Worm (Caenorhabditis elegans): ENCODE measurements around the gene F56D6.12.
"Not testable (repeated sequence)": the region's sequence is repeated elsewhere in the genome, so short reads cannot be mapped to it uniquely, and the experiment has no call there.

The F56D6.12 gene

ce11 chrIV:3904620-3905019 is 3.3 kb upstream of the F56D6.12 start, which contains the start of gene F56D6.21:
Gene F56D6.21, plus strand, starts transcription at chrIV:3904920.
- TF ChIP-seq ama-1 (optimal IDR thresholded peaks at IDR 0.05) (no peak), mab-5 (tag; optimal IDR thresholded peaks at IDR 0.05) (no peak), lin-13 (GFP tag; optimal IDR thresholded peaks at IDR 0.05) (no peak), fos-1 (tag; optimal IDR thresholded peaks at IDR 0.05) (no peak), nhr-11 (tag; optimal IDR thresholded peaks at IDR 0.05) (no peak), nhr-25 (tag; optimal IDR thresholded peaks at IDR 0.05) (no peak), lin-39 (tag; optimal IDR thresholded peaks at IDR 0.05) (no peak), unc-62 (GFP tag; optimal IDR thresholded peaks at IDR 0.05) (no peak), ceh-82 (tag; optimal IDR thresholded peaks at IDR 0.05) (no peak), mdl-1 (tag; optimal IDR thresholded peaks at IDR 0.05) (no peak), nhr-6 (tag; optimal IDR thresholded peaks at IDR 0.05) (no peak), gmeb-1 (tag; optimal IDR thresholded peaks at IDR 0.05) (no peak), ztf-4 (tag; optimal IDR thresholded peaks at IDR 0.05) (no peak), sma-3 (GFP tag; optimal IDR thresholded peaks at IDR 0.05) (no peak), ztf-11 (tag; optimal IDR thresholded peaks at IDR 0.05) (no peak), sma-9 (GFP tag; optimal IDR thresholded peaks at IDR 0.05) (no peak), sma-9 (tag; optimal IDR thresholded peaks at IDR 0.05) (no peak), egl-27 (tag; optimal IDR thresholded peaks at IDR 0.05) (no peak)

DNA sequence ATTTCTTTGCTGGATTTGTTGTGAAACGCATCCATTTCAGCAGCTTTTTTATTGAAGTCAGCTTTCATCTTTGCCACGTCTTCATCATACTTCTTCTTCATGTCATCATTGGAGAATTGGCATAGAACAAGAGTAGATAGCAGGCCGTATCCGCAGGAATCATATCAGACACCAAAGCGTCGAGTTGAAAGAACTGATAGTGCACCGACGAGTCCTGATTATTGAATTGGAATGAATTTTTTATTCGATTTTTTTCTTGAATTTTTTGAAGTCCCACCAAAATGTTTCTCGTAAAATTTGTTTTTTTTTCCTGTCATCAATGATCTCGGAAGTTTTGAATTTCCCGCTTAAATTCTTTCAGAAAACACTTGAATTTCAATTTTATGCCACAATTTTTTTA is 1.5 kb upstream of the F56D6.12 start, which contains the start of gene F56D6.11:
Gene F56D6.11 (minus strand): TSS at position 101 of the 400 bp plus-strand sequence.
- no peak for TF ChIP-seq ama-1 (optimal IDR thresholded peaks at IDR 0.05)
- no peak for TF ChIP-seq aly-2 (tag; optimal IDR thresholded peaks at IDR 0.05)
- no peak for TF ChIP-seq lin-13 (GFP tag; optimal IDR thresholded peaks at IDR 0.05)
- TF ChIP-seq gmeb-1 (tag; optimal IDR thresholded peaks at IDR 0.05), result no peak
- TF ChIP-seq elt-3 (tag; optimal IDR thresholded peaks at IDR 0.05), result no peak
- no peak for TF ChIP-seq nhr-12 (tag; optimal IDR thresholded peaks at IDR 0.05)
- no peak for TF ChIP-seq nhr-129 (tag; optimal IDR thresholded peaks at IDR 0.05)
- TF ChIP-seq dmd-4 (tag; optimal IDR thresholded peaks at IDR 0.05), result no peak
- no peak for TF ChIP-seq C34F6.9 (tag; optimal IDR thresholded peaks at IDR 0.05)
- TF ChIP-seq ztf-1 (GFP tag; conservative IDR thresholded peaks at IDR 0.05), result no peak
- TF ChIP-seq unc-55 (GFP tag; optimal IDR thresholded peaks at IDR 0.05), result no peak
- no peak for TF ChIP-seq ceh-82 (tag; optimal IDR thresholded peaks at IDR 0.05)
- no peak for TF ChIP-seq nhr-6 (tag; optimal IDR thresholded peaks at IDR 0.05)
- TF ChIP-seq nhr-25 (tag; optimal IDR thresholded peaks at IDR 0.05), result no peak
- no peak for TF ChIP-seq fos-1 (tag; optimal IDR thresholded peaks at IDR 0.05)
- TF ChIP-seq peb-1 (tag; optimal IDR thresholded peaks at IDR 0.05), result no peak

ce11 chrIV:3909114-3909513 is 1.2 kb downstream of the F56D6.12 start, which contains the start of gene F56D6.13:
Gene F56D6.13, plus strand, starts transcription at chrIV:3909414.
- TF ChIP-seq C34F6.9 (tag; optimal IDR thresholded peaks at IDR 0.05) (no peak), elt-1 (tag; optimal IDR thresholded peaks at IDR 0.05) (no peak), ztf-1 (GFP tag; conservative IDR thresholded peaks at IDR 0.05) (no peak), ztf-4 (tag; optimal IDR thresholded peaks at IDR 0.05) (no peak), mab-5 (tag; optimal IDR thresholded peaks at IDR 0.05) (no peak), blmp-1 (tag; optimal IDR thresholded peaks at IDR 0.05; ENCODE audit: insufficient read depth) (no peak), snpc-4 (tag; optimal IDR thresholded peaks at IDR 0.05) (no peak), dmd-4 (tag; optimal IDR thresholded peaks at IDR 0.05) (no peak), lsy-2 (tag; optimal IDR thresholded peaks at IDR 0.05) (no peak), nhr-12 (tag; optimal IDR thresholded peaks at IDR 0.05) (no peak), alr-1 (tag; optimal IDR thresholded peaks at IDR 0.05) (no peak), nhr-10 (tag; optimal IDR thresholded peaks at IDR 0.05) (no peak), lin-11 (tag; optimal IDR thresholded peaks at IDR 0.05) (no peak), nhr-11 (tag; optimal IDR thresholded peaks at IDR 0.05) (no peak), R02D3.7 (tag; optimal IDR thresholded peaks at IDR 0.05) (no peak), unc-39 (tag; optimal IDR thresholded peaks at IDR 0.05) (no peak), lin-13 (GFP tag; optimal IDR thresholded peaks at IDR 0.05) (no peak), aly-2 (tag; optimal IDR thresholded peaks at IDR 0.05) (no peak), unc-62 (GFP tag; optimal IDR thresholded peaks at IDR 0.05) (no peak)

DNA sequence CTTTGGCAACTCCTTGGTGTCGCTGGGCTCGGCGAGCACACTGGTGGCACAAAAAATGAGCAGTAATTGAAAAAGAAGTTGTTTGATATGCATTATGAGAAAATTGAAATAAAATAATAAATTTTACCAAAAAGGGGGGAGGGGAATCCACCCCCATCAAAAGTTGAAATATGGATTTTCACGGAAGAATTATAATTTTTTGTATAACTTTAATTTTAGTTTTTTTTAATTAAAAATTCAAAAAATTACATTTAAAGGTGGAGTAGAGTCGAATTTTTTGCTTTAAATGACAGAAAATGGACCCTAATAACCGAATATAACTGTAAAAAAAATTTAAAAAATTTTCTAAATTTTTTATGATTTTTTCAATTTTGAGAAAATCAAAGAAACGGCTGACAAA is 3.9 kb downstream of the F56D6.12 start, which contains the start of gene F56D6.18:
Gene F56D6.18 (minus strand): TSS at position 101 of the 400 bp plus-strand sequence.
- not testable (repeated sequence) for TF ChIP-seq egl-27, nhr-77, mbf-1 (tag; optimal IDR thresholded peaks at IDR 0.05)
